Fruit fly (Drosophila melanogaster): ENCODE data around the gene gt.
A peak's percentile ranks its signal among the peaks of the same experiment; 100 is the strongest.

The gt gene

DNA sequence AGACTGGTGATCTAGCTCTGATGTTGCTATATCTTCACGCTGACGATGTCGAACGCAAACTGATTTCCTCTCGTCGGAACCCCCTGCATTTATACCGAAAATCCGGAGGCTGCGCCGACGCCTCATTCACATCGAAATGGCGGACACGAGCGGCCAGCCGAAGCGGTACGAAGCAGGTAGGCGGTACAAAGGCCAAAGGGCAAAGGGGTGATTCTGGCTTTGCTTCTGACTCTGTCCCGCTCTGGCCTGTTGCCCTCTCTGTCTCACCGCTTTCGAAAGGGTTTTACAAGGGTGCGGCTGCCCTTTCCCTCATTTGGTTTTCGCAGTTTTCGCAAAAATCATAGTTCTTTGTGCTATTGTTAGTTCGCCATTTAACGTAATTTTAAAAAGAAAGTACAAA is at the start of gene gt:
gt (minus strand) TSS at position 65 of the 400 bp plus-strand sequence.
- no peak for TF ChIP-seq CG17801 (GFP tag; optimal IDR thresholded peaks at IDR 0.05; ENCODE audit: partially characterized antibody)

DNA sequence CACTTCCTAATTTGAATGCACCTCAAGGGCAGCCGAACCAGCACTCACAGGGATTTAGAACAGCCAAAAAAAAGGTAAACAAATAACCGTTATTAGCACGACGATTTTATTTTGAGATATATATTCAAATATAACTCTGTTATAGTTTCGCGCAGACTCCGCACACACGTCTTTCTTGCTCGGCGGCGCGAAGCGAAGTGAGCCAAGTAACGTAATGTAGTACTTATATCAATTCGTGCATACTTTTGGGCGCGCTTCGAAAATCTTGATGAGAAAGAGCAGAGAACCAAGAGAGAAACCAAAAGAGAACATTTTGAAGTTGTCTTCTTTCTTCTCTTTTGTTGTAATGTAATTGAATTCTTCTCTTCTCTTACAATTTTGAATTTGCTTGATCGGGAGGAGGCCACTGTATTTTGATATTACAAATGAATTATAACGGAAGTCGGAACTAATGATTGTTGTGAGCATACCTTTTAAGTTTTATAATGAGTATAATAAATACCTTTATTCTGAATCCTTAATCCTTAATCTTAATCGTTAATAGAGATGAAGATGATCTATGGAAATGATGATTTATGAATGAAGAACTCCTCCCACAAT is 41.2 kb upstream of the gt start, which contains the start of gene boi:
boi (minus strand) TSS at position 201 of the 600 bp plus-strand sequence.
- TF ChIP-seq CG17801 (GFP tag; optimal IDR thresholded peaks at IDR 0.05; ENCODE audit: partially characterized antibody), result no peak

DNA sequence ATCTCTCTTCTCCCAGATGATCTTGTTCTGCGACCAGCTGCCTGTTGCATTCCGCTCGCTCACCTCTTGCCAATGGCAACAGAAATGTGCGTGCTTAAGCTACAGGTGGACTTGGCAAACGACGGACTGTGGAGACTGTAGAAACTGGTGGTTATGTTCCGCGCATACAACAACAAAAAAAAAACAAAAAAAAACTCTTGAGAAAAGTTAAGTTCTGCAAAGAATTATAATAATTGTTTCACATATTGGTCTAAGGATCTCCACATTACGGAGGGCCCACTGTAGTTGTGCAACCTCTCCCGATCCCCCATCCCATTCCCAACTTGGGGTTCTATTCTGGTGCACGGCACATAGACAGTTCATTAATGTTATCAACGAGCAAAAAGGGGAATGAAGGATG is 39.8 kb upstream of the gt start:
- no peak for TF ChIP-seq CG17801 (GFP tag; optimal IDR thresholded peaks at IDR 0.05; ENCODE audit: partially characterized antibody)

DNA sequence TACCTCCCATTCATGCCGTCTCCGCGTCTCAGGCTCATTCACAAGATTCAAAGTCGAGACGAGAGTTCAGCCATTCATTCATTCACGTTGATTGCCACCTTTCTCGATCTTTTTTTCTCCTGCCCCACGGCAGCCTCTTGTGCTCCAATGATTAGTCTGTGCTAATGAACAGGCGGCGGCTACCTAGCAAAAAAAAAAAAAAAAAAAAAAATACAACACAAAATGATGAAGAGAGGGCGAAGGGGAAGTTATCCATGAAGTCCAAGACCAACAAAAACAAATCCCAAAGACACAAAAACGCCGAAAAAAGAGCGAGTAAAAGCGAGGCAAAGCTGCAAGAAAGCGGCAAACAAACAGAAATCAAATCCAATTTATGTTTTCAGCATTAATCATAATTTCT is 38.2 kb upstream of the gt start:
- TF ChIP-seq CG17801 (GFP tag; optimal IDR thresholded peaks at IDR 0.05; ENCODE audit: partially characterized antibody), result no peak

DNA sequence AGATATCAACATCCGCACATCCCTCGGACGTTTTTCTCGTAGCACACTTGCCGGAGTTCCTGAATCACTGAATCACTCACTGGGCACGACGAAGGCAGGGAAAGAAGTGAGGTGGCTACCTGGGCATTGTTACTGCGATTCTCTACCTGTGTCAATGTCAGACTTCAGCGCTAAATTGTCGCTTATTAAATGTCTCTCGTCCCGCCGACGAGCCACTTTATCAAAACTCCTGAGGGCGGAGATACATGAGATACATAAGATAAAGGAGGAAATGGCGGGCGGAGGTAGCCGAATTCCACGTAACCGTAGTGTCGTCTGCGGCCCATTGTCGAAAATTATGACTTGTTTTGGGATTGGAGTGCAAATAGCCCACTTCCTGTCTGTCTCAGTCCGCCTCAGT is 36.9 kb upstream of the gt start:
- no peak for TF ChIP-seq CG17801 (GFP tag; optimal IDR thresholded peaks at IDR 0.05; ENCODE audit: partially characterized antibody)

DNA sequence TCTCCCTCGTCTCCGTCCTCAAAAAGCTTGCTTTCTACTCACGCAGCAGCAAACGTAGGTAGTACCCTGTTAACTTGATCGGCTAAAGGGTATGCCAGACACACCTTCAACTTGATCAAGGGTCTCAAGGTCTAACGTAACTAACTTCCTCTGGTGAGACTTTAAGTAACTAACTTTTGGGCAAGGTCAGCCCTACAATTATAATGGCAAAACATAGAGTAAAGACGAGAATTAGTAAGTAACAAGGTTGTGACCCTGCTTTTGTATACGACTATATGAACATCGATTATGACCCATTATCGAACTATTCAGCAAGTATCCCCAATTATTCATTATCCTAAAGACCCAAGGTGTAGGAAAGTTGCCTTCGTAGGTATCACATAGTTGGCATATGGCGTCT is 35.4 kb upstream of the gt start:
- TF ChIP-seq CG17801 (GFP tag; optimal IDR thresholded peaks at IDR 0.05; ENCODE audit: partially characterized antibody), result no peak

DNA sequence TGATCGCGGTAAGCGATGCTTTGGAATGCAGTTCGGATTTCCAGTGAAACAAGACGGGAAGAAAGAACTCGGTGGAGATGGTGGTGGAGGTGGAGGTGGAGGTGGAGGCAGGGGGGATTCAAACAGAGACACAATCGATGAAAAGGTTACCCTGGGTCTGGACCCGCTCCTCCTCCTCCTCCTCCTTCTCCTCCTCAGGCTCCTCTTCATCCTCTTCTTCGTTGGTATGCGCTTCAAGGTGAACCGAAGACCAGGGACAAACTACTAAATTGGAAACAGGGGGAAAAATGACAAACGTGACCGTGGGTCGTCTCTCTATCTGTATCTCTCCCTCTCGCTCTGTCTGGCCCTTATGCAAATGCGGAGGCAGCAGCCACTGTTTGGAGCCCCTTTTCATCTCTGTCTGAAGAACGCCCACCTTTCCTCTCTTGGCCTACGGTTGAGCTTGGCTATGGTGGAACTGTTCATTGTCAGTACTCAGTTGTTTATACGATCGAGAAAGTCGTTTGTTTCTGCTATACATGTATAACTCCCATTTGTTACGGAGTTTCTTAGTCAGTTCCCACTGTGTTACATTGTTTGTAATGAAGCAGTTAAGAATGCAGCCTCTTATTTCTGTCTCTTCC is 34.3 kb upstream of the gt start:
- no peak for TF ChIP-seq CG17801 (GFP tag; optimal IDR thresholded peaks at IDR 0.05; ENCODE audit: partially characterized antibody)

DNA sequence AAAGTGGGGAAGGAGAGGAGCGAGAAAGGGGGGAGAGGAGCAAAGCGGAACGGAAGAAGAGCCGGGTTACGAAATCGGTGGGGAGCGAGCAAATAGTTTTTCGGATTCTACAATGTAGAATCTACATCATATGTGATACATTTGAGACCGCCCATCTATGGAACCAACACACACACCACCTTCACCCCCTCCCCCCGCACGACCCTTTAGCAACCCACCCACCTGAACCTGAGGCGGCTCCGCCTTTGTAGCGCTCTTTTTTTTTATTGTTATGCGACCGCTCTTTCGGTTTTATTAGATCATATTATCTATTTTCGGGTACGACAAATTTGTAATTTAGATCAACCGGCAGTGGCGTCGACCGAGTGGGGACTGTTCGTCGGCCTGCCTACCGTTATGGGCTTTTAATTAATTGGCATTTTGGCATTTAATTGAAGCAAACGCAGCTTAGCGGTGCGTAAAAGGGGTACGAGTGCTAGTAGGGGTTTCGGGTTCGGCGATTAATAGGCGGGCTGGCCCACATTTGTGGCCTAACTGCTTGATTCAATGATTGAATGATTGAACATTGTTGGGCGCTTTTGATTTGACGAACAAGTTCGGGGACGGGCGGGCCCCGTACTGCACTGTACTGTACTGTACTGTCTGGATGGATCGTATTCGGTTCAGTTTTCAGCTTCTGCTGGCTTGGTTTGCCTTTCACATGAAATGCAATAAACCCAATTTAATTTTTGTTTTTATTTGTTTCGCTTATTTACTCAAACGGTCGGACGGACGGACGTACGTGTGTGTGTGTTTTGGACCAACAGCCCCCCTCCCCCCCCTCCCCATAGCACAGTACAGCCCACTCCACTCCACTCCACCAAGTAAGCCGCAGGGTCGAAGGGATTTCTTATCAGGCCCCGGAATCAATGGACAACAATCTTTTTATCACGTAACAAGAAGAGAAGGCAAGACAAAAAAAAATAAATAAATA is 32.9 kb upstream of the gt start:
- no peak for TF ChIP-seq CG17801 (GFP tag; optimal IDR thresholded peaks at IDR 0.05; ENCODE audit: partially characterized antibody)

DNA sequence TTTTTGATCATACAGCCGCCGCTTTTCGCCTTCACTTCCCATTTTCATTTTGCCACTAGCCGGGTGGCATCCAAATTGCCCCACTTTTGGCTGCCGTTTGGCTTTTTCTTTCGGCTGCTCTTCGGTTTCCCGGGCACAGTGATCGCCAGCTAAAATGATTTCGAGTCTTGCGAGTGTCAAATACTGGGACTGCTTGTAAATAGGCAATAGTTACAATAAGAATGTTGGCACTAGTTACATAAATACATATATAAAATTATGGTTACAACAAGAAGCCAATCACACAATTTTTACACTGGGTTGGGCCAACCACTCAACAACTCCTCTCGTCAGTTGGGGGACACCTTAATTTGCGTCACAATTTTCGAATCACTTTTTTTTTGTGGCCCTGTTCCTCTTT is 31.1 kb upstream of the gt start:
- TF ChIP-seq CG17801 (GFP tag; optimal IDR thresholded peaks at IDR 0.05; ENCODE audit: partially characterized antibody), result no peak

DNA sequence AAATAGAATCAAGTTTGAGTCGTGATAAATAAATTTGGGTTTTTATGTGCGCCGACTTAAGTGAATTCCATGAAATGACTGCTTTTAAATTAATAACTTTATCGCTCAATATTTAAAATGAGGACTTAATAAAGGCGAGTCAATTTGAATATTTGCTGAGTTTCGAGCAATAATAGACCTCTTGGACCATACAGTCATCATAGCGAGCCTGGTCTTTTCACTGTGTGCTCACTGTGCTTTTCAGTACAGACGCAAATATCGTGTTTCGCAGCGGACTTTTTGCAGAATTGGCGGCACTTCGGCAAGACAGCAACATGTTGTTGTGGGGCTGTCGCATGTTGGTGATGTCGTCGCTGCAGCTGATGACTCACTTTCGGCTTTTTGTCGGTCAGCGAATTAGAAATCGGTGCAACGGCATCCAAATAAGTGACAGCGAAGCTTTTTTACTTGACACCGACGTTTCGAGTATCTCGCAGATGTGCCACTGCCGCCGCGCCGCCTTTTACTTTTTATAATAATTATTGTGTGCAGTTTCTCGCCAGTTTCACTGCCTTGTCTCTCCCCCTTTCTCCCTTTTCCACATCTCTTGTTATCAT is 29.2 kb upstream of the gt start:
- no peak for TF ChIP-seq CG17801 (GFP tag; optimal IDR thresholded peaks at IDR 0.05; ENCODE audit: partially characterized antibody)

DNA sequence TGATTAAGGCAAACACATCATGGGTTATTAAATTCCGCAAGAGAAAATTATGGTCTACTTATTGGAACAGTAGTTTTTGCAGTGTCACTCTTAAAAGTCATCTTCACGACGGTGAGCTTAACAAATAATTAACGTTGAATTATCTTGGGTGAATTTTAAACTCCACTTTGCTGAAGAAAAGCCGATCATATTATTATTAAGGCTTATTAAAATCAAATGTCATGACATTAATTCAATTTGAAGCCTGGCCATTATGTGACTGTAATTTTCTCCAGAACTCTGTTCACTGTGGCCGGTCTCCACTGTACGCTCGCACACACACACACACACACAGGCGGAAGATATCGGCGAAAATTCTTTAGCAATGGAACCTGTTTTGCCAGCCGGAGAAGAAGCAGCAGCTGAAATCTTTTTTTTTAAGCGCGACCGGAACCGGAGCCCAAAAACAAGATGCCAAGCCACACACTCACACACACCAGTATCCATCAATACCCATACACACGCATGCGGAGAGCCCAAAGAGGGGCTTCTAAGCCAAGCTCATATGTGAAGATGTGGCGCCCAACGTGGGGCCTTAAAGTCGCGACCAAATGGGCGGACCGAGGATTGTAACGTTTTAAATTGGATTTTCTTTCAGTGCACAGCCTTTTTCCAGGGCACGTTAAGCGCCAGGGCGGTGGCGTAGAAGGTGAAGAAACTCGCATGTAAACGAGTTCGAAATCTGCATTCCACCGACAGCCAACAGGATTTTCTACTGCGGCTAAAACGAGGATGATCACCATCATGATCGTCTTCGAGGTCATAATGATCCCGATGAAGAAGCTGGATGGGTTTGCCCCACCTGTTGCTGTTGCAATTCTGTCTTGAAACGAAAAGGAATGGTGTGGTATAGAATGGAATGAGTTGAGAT is 26.8 kb upstream of the gt start:
- no peak for TF ChIP-seq CG17801 (GFP tag; optimal IDR thresholded peaks at IDR 0.05; ENCODE audit: partially characterized antibody)

DNA sequence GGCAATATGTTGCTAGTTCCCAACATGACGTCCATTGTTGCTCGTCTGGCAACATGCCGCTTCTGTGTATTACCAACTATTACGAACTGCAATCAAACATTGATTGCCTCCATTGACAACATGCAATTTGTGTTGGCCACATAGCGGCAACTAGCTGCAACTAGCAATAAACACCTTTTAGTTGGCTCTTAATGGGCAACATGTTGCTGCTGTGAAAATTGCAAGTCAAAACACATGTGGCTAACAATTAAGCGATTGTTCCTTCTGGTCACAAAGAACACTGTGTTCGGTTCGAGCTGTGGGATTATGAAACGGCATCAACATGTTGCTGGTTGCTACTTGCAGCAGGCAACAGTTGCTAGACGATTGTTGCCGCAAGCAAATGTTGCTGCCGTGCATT is 25.0 kb upstream of the gt start:
- no peak for TF ChIP-seq CG17801 (GFP tag; optimal IDR thresholded peaks at IDR 0.05; ENCODE audit: partially characterized antibody)

DNA sequence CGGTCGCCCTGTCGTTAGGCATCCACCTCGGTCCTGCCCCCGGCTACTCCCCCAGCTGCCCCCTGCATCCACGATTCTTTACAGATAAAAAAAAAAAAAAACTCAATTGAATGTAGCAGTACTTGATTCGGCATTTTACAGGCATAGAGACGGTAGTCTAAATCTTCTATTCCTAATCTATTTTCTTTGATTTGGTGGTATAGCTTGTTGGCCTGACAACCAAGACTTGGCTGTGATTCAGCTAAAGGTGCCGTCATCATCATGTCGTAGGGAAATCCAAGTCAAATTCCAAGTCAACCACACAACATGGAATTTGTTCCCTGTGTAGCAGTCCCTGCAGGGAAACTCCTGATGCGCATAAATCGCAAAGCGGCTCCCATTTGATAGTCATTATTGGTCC is 24.0 kb upstream of the gt start:
- TF ChIP-seq CG17801 (GFP tag; optimal IDR thresholded peaks at IDR 0.05; ENCODE audit: partially characterized antibody), result no peak

DNA sequence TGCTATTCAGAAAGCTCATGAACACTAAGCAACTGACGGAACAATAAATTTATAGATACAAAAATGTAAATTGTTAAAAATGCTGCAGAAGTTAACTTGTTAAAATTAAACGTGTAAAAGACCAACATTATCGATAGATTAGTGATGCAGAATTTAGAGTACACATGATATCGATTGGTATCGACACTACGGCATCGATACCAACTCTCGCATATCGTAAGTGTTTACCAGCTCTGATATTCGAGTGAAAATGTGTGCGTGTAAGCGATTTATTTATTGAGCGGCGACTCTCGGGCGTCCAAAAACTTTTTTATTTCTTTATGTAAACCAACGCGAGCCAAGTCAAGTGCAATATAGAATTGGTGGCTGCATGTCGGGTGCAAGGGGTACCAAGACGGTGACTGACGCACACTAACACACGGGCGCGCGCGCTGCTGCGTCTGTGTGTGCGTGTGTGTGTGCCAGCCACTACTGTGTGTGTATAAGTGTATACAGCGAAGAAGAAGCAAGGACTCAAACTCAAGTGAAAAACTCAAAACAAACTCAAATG is 19.1 kb upstream of the gt start, which contains the start of gene z:
z (plus strand) TSS at position 20 of the 550 bp plus-strand sequence.
- TF ChIP-seq CG17801 (GFP tag; optimal IDR thresholded peaks at IDR 0.05; ENCODE audit: partially characterized antibody), result peak; percentile 36

Measured in ovary, adult (tissue).